Worm (Caenorhabditis elegans) whole organism, L4 larva: ENCODE measurements around the gene cdk-12.

ENCODE experiments used
- D1046.2 ChIP-seq: fragments of 200-800 bp; sonication (Bioruptor generic); IDR thresholded peaks from 2 replicates; pipeline ENCODE4 v1.3.6; 2022; ENCODE audit warnings: missing genetic modification characterization, missing compliant biosample characterization
- F10B5.3 ChIP-seq: sonication (generic microtip); optimal IDR thresholded peaks from 2 replicates; lab custom pipeline; 2016; ENCODE audit warnings: mild to moderate bottlenecking, missing genetic modification characterization, missing compliant biosample characterization
- F26F4.8 ChIP-seq: fragments of 200-800 bp; sonication (Bioruptor generic); conservative IDR thresholded peaks from 2 replicates; pipeline ENCODE4 v1.3.6; 2022; ENCODE audit warnings: missing genetic modification characterization, missing compliant biosample characterization
- F37D6.2 ChIP-seq: sonication (generic microtip); optimal IDR thresholded peaks from 2 replicates; lab custom pipeline; 2016; ENCODE audit warnings: mild to moderate bottlenecking, missing genetic modification characterization, missing compliant biosample characterization
- F49E8.2 ChIP-seq: sonication (generic microtip); optimal IDR thresholded peaks from 2 replicates; lab custom pipeline; 2016; ENCODE audit warnings: missing compliant biosample characterization, mild to moderate bottlenecking, missing genetic modification characterization, borderline replicate concordance
- T26A8.4 ChIP-seq: fragments of 200-800 bp; sonication (Bioruptor generic); IDR thresholded peaks from 2 replicates; pipeline ENCODE4 v1.3.6; 2022; ENCODE audit warnings: missing genetic modification characterization, missing compliant biosample characterization
- Y105C5A.15 ChIP-seq: fragments of 200-800 bp; sonication (Bioruptor generic); IDR thresholded peaks from 2 replicates; pipeline ENCODE4 v1.3.6; 2022; ENCODE audit warnings: missing genetic modification characterization, missing compliant biosample characterization
- aha-1 ChIP-seq: fragments of 150-350 bp; peaks from one replicate; lab custom pipeline; 2014; ENCODE audit warnings: missing biosample characterization, missing genetic modification characterization
- aly-2 ChIP-seq: sonication (generic microtip); optimal IDR thresholded peaks from 2 replicates; lab custom pipeline; 2018; ENCODE audit warnings: missing biosample characterization, missing genetic modification characterization
- ceh-20 ChIP-seq: fragments of 200-800 bp; sonication (Bioruptor generic); IDR thresholded peaks from 2 replicates; pipeline ENCODE4 v1.3.6; 2022; ENCODE audit warnings: missing genetic modification reagents, missing genetic modification characterization, missing compliant biosample characterization
- ceh-28 ChIP-seq: fragments of 150-350 bp; optimal IDR thresholded peaks from 2 replicates; lab custom pipeline; 2014; ENCODE audit warnings: missing biosample characterization, missing genetic modification reagents, missing genetic modification characterization
- ceh-32 ChIP-seq: sonication (generic microtip); optimal IDR thresholded peaks from 2 replicates; lab custom pipeline; 2016; ENCODE audit warnings: mild to moderate bottlenecking, missing genetic modification characterization, missing compliant biosample characterization; ENCODE audit not compliant: poor library complexity
- ceh-82 ChIP-seq: sonication (generic microtip); optimal IDR thresholded peaks from 2 replicates; lab custom pipeline; 2017; ENCODE audit warnings: missing biosample characterization, missing genetic modification characterization
- cey-2 ChIP-seq: sonication (generic microtip); optimal IDR thresholded peaks from 3 replicates; lab custom pipeline; 2017; ENCODE audit warnings: missing genetic modification characterization, mild to moderate bottlenecking, missing compliant biosample characterization, antibody characterized with exemption, borderline replicate concordance; ENCODE audit not compliant: insufficient read depth
- daf-12 ChIP-seq: fragments of 150-350 bp; optimal IDR thresholded peaks from 2 replicates; lab custom pipeline; 2014; ENCODE audit warnings: missing biosample characterization, missing genetic modification reagents, missing genetic modification characterization
- daf-19 ChIP-seq: fragments of 200-800 bp; sonication (Bioruptor generic); conservative IDR thresholded peaks from 2 replicates; pipeline ENCODE4 v1.3.6; 2022; ENCODE audit warnings: missing genetic modification characterization, missing compliant biosample characterization
- dmd-9 ChIP-seq: fragments of 200-800 bp; sonication (Bioruptor generic); IDR thresholded peaks from 2 replicates; pipeline ENCODE4 v1.3.6; 2022; ENCODE audit warnings: missing genetic modification reagents, missing genetic modification characterization, missing compliant biosample characterization
- egl-43 ChIP-seq: fragments of 200-800 bp; sonication (Bioruptor generic); IDR thresholded peaks from 2 replicates; pipeline ENCODE4 v1.3.6; 2022; ENCODE audit warnings: missing genetic modification reagents, missing genetic modification characterization, missing compliant biosample characterization
- hlh-11 ChIP-seq: fragments of 200-800 bp; sonication (Bioruptor generic); optimal IDR thresholded peaks from 2 replicates; lab custom pipeline; 2018; ENCODE audit warnings: mild to moderate bottlenecking, missing genetic modification characterization, missing compliant biosample characterization
- hlh-30 ChIP-seq: sonication (generic microtip); optimal IDR thresholded peaks from 2 replicates; lab custom pipeline; 2017; ENCODE audit warnings: antibody characterized with exemption, mild to moderate bottlenecking, missing genetic modification characterization, missing compliant biosample characterization; ENCODE audit not compliant: insufficient read depth
- hmg-1.1 ChIP-seq: fragments of 200-800 bp; sonication (Bioruptor generic); IDR thresholded peaks from 2 replicates; pipeline ENCODE4 v1.3.6; 2022; ENCODE audit warnings: missing genetic modification reagents, missing genetic modification characterization, missing compliant biosample characterization
- lin-13 ChIP-seq: fragments of 150-350 bp; optimal IDR thresholded peaks from 2 replicates; lab custom pipeline; 2014; ENCODE audit warnings: missing biosample characterization, missing genetic modification reagents, missing genetic modification characterization
- lin-15B ChIP-seq: fragments of 150-350 bp; sonication (generic microtip); optimal IDR thresholded peaks from 3 replicates; lab custom pipeline; 2014; ENCODE audit warnings: missing biosample characterization, missing genetic modification characterization
- lin-38 ChIP-seq: fragments of 200-800 bp; sonication (Bioruptor generic); IDR thresholded peaks from 2 replicates; pipeline ENCODE4 v1.3.6; 2022; ENCODE audit warnings: missing genetic modification reagents, missing genetic modification characterization, missing compliant biosample characterization
- lsy-2 ChIP-seq, 2 experiments: fragments of 150-350 bp in 1 of 2; sonication (generic microtip) in 1 of 2; optimal IDR thresholded peaks; 2 replicates each; lab custom pipeline; 2014 to 2017; ENCODE audit warnings: missing biosample characterization in 2 of 2, missing genetic modification characterization in 2 of 2
- madf-9 ChIP-seq: fragments of 200-800 bp; sonication (Bioruptor generic); conservative IDR thresholded peaks from 2 replicates; pipeline ENCODE4 v1.3.6; 2022; ENCODE audit warnings: missing genetic modification reagents, missing genetic modification characterization, missing compliant biosample characterization
- mdt-29 ChIP-seq: fragments of 200-800 bp; sonication (Bioruptor generic); IDR thresholded peaks from 2 replicates; pipeline ENCODE4 v1.3.6; 2022; ENCODE audit warnings: missing genetic modification reagents, missing genetic modification characterization, missing compliant biosample characterization
- mep-1 ChIP-seq: fragments of 150-350 bp; sonication (generic microtip); optimal IDR thresholded peaks from 3 replicates; lab custom pipeline; 2014; ENCODE audit warnings: missing biosample characterization, missing genetic modification characterization
- mes-2 ChIP-seq: sonication (generic microtip); optimal IDR thresholded peaks from 2 replicates; lab custom pipeline; 2016; ENCODE audit warnings: missing genotype, mild to moderate bottlenecking, missing genetic modification characterization, missing compliant biosample characterization; ENCODE audit not compliant: poor library complexity, severe bottlenecking
- nhr-11 ChIP-seq: fragments of 150-350 bp; optimal IDR thresholded peaks from 2 replicates; lab custom pipeline; 2014; ENCODE audit warnings: missing biosample characterization, missing genetic modification characterization
- nhr-25 ChIP-seq: sonication (generic microtip); optimal IDR thresholded peaks from 2 replicates; lab custom pipeline; 2017; ENCODE audit warnings: missing genetic modification characterization, mild to moderate bottlenecking, missing compliant biosample characterization, antibody characterized with exemption, moderate library complexity, borderline replicate concordance; ENCODE audit not compliant: insufficient read depth
- nhr-41 ChIP-seq: fragments of 200-800 bp; sonication (Bioruptor generic); IDR thresholded peaks from 2 replicates; pipeline ENCODE4 v1.3.6; 2022; ENCODE audit warnings: missing genetic modification reagents, missing genetic modification characterization, missing compliant biosample characterization
- nhr-76 ChIP-seq: fragments of 150-350 bp; optimal IDR thresholded peaks from 2 replicates; lab custom pipeline; 2014; ENCODE audit warnings: missing biosample characterization, missing genetic modification characterization
- php-3 ChIP-seq: fragments of 200-800 bp; sonication (Bioruptor generic); IDR thresholded peaks from 2 replicates; pipeline ENCODE4 v1.3.6; 2022; ENCODE audit warnings: missing genetic modification reagents, missing genetic modification characterization, missing compliant biosample characterization
- pqm-1 ChIP-seq: sonication (generic microtip); optimal IDR thresholded peaks from 2 replicates; lab custom pipeline; 2017; ENCODE audit warnings: missing biosample characterization, missing genetic modification characterization
- rbr-2 ChIP-seq: sonication (generic microtip); optimal IDR thresholded peaks from 2 replicates; lab custom pipeline; 2016; ENCODE audit warnings: missing genotype, missing genetic modification characterization, missing compliant biosample characterization
- sdz-12 ChIP-seq: fragments of 200-800 bp; sonication (Bioruptor generic); optimal IDR thresholded peaks from 2 replicates; lab custom pipeline; 2018; ENCODE audit warnings: mild to moderate bottlenecking, missing genetic modification characterization, missing compliant biosample characterization
- skn-1 ChIP-seq: fragments of 150-350 bp; optimal IDR thresholded peaks from 2 replicates; lab custom pipeline; 2014; ENCODE audit warnings: missing biosample characterization, missing genetic modification characterization
- snpc-1.2 ChIP-seq: fragments of 200-800 bp; sonication (Bioruptor generic); IDR thresholded peaks from 2 replicates; pipeline ENCODE4 v1.3.6; 2022; ENCODE audit warnings: missing genetic modification reagents, missing genetic modification characterization, missing compliant biosample characterization
- spr-1 ChIP-seq: sonication (generic microtip); optimal IDR thresholded peaks from 2 replicates; lab custom pipeline; 2016; ENCODE audit warnings: mild to moderate bottlenecking, missing genetic modification characterization, missing compliant biosample characterization
- unc-62 ChIP-seq, 3 experiments: fragments of 150-350 bp in 1 of 3; sonication (generic microtip); optimal IDR thresholded peaks in 2 of 3; peaks in 1 of 3; 1 replicate in 1 of 3; 2 replicates in 2 of 3; lab custom pipeline; 2014 to 2017; ENCODE audit warnings: missing biosample characterization in 3 of 3, missing genetic modification characterization in 3 of 3, missing genetic modification reagents in 3 of 3, missing genotype in 1 of 3
- vab-7 ChIP-seq: fragments of 200-800 bp; sonication (Bioruptor generic); IDR thresholded peaks from 2 replicates; pipeline ENCODE4 v1.3.6; 2022; ENCODE audit warnings: missing genetic modification reagents, missing genetic modification characterization, missing compliant biosample characterization
- zag-1 ChIP-seq: fragments of 150-350 bp; optimal IDR thresholded peaks from 2 replicates; lab custom pipeline; 2014; ENCODE audit warnings: missing biosample characterization, missing genetic modification characterization
- zfp-3 ChIP-seq: fragments of 200-800 bp; sonication (Bioruptor generic); conservative IDR thresholded peaks from 2 replicates; pipeline ENCODE4 v1.3.6; 2022; ENCODE audit warnings: missing genetic modification reagents, missing genetic modification characterization, missing compliant biosample characterization

The cdk-12 gene

DNA sequence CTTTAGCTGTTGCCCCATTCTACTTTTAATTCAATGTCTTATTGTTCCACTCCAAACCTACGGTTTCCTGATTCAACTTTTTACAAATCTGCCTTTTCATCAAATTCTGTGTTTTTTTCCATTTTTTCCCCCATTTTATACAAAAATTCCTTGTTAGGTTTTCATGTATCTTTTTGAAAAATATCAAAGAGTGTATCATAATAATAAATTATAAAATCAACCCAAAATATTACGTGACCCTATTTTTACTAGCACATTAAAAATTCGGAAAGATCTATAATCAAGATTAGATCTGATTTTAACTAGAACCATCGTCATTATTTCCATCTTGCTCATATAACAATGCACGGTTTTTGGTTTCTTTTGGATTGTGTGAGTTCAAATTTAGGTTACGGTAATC, 12.7 kb upstream of the cdk-12 start, which contains the start of gene H38K22.6:
Gene H38K22.6, plus strand, starts transcription at position 301 of the 400 bp plus-strand sequence.
- TF ChIP-seq sdz-12 (GFP tag; lab: Kevin White, UChicago) (no peak), snpc-1.2 (GFP tag; lab: Robert Waterston, UW) (no peak), Y105C5A.15 (GFP tag; lab: Robert Waterston, UW) (no peak), mdt-29 (no peak), skn-1 (tag; lab: Kevin White, UChicago) (no peak), hmg-1.1 (no peak), daf-19 (no peak), lin-38 (no peak), daf-12 (tag; lab: Kevin White, UChicago) (no peak), F26F4.8 (GFP tag; lab: Robert Waterston, UW) (no peak), ceh-32 (no peak), php-3 (GFP tag; lab: Robert Waterston, UW) (no peak)

- TF ChIP-seq nhr-11 (tag; lab: Kevin White, UChicago) (no peak), mdt-29 (no peak), ceh-20 (GFP tag; lab: Robert Waterston, UW) (no peak), zfp-3 (GFP tag; lab: Robert Waterston, UW) (no peak), ceh-28 (no peak), pqm-1 (tag; lab: Kevin White, UChicago) (no peak), F49E8.2 (tag; lab: Kevin White, UChicago) (no peak)
These were observed 11.4 kb upstream of the cdk-12 start, which contains the start of gene H38K22.7 for ce11 chrIII:4321399-4321798. Gene H38K22.7 (plus strand): TSS chrIII:4321699.

DNA sequence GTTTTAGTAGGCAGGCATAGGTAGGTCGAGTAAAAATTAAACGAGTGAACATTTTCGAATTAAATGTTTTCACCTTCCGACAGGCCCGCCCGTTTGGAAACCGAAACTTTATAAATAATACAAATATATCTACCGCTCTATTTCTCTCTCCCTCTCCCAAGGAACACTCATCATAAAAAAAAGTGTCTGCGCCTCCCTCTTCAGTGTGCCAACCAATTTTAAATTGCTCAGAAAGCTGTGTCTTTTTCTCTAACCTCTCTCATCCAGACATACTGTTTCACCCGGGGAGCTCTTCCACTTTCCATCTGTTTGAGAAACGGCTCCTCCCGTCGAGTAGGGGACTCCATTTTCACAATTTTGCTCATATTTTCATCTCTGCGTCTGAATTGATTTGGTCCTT, 9.7 kb upstream of the cdk-12 start:
- TF ChIP-seq aly-2 (tag; lab: Kevin White, UChicago) (no peak), unc-62 (GFP tag; optimal IDR thresholded peaks at IDR 0.05 in 1 of 2; lab: Kevin White, UChicago) (peak in 1 of 2 experiments; percentile 67), unc-62 (tag; optimal IDR thresholded peaks at IDR 0.05; lab: Kevin White, UChicago) (no peak), hmg-1.1 (peak; percentile 54; the same call in 1 of the 2 replicates), lin-13 (GFP tag; lab: Kevin White, UChicago) (no peak), rbr-2 (peak; percentile 48), egl-43 (GFP tag; lab: Robert Waterston, UW) (no peak), mep-1 (peak; percentile 23), nhr-11 (tag; lab: Kevin White, UChicago) (peak; percentile 14), vab-7 (0 out of 2 replicates have a peak, but pooled peaks have one; percentile 26), lin-38 (0 out of 2 replicates have a peak, but pooled peaks have one; percentile 16), daf-19 (no peak), D1046.2 (no peak), lsy-2 (tag; optimal IDR thresholded peaks at IDR 0.05; lab: Kevin White, UChicago) (peak in 1 of 2 experiments; percentile 41)

- TF ChIP-seq nhr-76 (tag; lab: Kevin White, UChicago): no peak
- no peak for TF ChIP-seq madf-9 (GFP tag; lab: Robert Waterston, UW)
- TF ChIP-seq dmd-9 (GFP tag; lab: Robert Waterston, UW): no peak
- no peak for TF ChIP-seq cey-2 (tag; lab: Kevin White, UChicago)
- TF ChIP-seq hlh-11: no peak
- TF ChIP-seq ceh-82 (tag; lab: Kevin White, UChicago): no peak
- TF ChIP-seq spr-1 (tag; lab: Kevin White, UChicago): no peak
- TF ChIP-seq daf-19: no peak
- TF ChIP-seq aha-1: no peak
- no peak for TF ChIP-seq T26A8.4 (GFP tag; lab: Robert Waterston, UW)
- TF ChIP-seq nhr-41 (GFP tag; lab: Robert Waterston, UW): no peak
- no peak for TF ChIP-seq mes-2 (tag; lab: Kevin White, UChicago)
- TF ChIP-seq F37D6.2 (tag; lab: Kevin White, UChicago): no peak
- TF ChIP-seq lin-15B (tag; lab: Kevin White, UChicago): no peak
- TF ChIP-seq F10B5.3 (tag; lab: Kevin White, UChicago): no peak
- TF ChIP-seq nhr-25 (tag; lab: Kevin White, UChicago): no peak
- TF ChIP-seq hlh-30 (tag; lab: Kevin White, UChicago): no peak
- TF ChIP-seq zag-1 (tag; lab: Kevin White, UChicago): no peak
These were observed 8.9 kb upstream of the cdk-12 start, which contains the start of gene H38K22.9 for ce11 chrIII:4323859-4324258. Gene H38K22.9 (plus strand): TSS chrIII:4324159.
